Fruit fly (Drosophila melanogaster) whole organism, wandering third instar larva: ENCODE results near the gene CG9135.

Experiments
- Abd-B ChIP-seq: fragments of >200 bp; optimal IDR thresholded peaks from 2 replicates; lab custom pipeline; 2017; ENCODE audit warnings: missing biosample characterization, missing genetic modification characterization
- CG9705 ChIP-seq: fragments of 200-800 bp; sonication (Bioruptor generic); optimal IDR thresholded peaks from 2 replicates; lab custom pipeline; 2018; ENCODE audit warnings: missing biosample characterization, mild to moderate bottlenecking, missing genetic modification characterization
- Hr78 ChIP-seq: fragments of >200 bp; optimal IDR thresholded peaks from 2 replicates; lab custom pipeline; 2017; ENCODE audit warnings: missing biosample characterization, missing genetic modification characterization
- Myc ChIP-seq: fragments of >200 bp; optimal IDR thresholded peaks from 2 replicates; lab custom pipeline; 2017
- N ChIP-seq: fragments of >200 bp; optimal IDR thresholded peaks from 2 replicates; lab custom pipeline; 2018; ENCODE audit warnings: missing biosample characterization, missing external identifiers, missing genetic modification characterization
- OdsH ChIP-seq: fragments of 200-800 bp; sonication (Bioruptor generic); optimal IDR thresholded peaks from 2 replicates; lab custom pipeline; 2016; ENCODE audit warnings: missing biosample characterization, mild to moderate bottlenecking, missing genetic modification characterization
- Vsx2 ChIP-seq: fragments of 200-300, 225-300 bp; sonication (Bioruptor generic); optimal IDR thresholded peaks from 2 replicates; lab custom pipeline; 2018; ENCODE audit warnings: missing biosample characterization, missing genetic modification characterization; ENCODE audit not compliant: partially characterized antibody
- foxo ChIP-seq, 2 experiments: fragments of 200-800 bp; sonication (Bioruptor generic); optimal IDR thresholded peaks; 2 replicates in 1 of 2; 3 replicates in 1 of 2; lab custom pipeline; 2016 to 2017; ENCODE audit warnings: missing biosample characterization in 2 of 2, missing genetic modification characterization in 2 of 2
- h ChIP-seq: fragments of 200-800 bp; sonication (Bioruptor generic); optimal IDR thresholded peaks from 3 replicates; lab custom pipeline; 2016; ENCODE audit warnings: missing biosample characterization, mild to moderate bottlenecking, missing genetic modification characterization
- pan ChIP-seq: fragments of >200 bp; optimal IDR thresholded peaks from 2 replicates; lab custom pipeline; 2017
- psq ChIP-seq: fragments of 200-800 bp; sonication (Bioruptor generic); optimal IDR thresholded peaks from 3 replicates; lab custom pipeline; 2017; ENCODE audit warnings: missing biosample characterization, mild to moderate bottlenecking, missing genetic modification characterization, moderate library complexity
- sv ChIP-seq: fragments of 200-800 bp; sonication (Bioruptor generic); optimal IDR thresholded peaks from 3 replicates; lab custom pipeline; 2016; ENCODE audit warnings: missing biosample characterization, missing genetic modification characterization
- usp ChIP-seq: fragments of >200 bp; optimal IDR thresholded peaks from 2 replicates; lab custom pipeline; 2017; ENCODE audit warnings: missing biosample characterization, missing genetic modification characterization

- TF ChIP-seq N (GFP tag; lab: Kevin White, UChicago): no peak
- no peak for TF ChIP-seq usp (GFP tag; lab: Kevin White, UChicago)
- no peak for TF ChIP-seq sv
- no peak for TF ChIP-seq pan (lab: Kevin White, UChicago)
- TF ChIP-seq OdsH: no peak
- TF ChIP-seq CG9705 (GFP tag; lab: Kevin White, UChicago): no peak
- no peak for TF ChIP-seq Hr78 (GFP tag; lab: Kevin White, UChicago)
- no peak for TF ChIP-seq Myc
- TF ChIP-seq psq: no peak
- no peak for TF ChIP-seq Vsx2
- no peak for TF ChIP-seq foxo (GFP tag; optimal IDR thresholded peaks at IDR 0.05; lab: Kevin White, UChicago)
- no peak for TF ChIP-seq Abd-B (GFP tag; lab: Kevin White, UChicago)
- TF ChIP-seq h: peak; percentile 9
These were observed 34.1 kb downstream of the CG9135 start for dm6 chr2L:6084694-6085093.
